Fruit fly (Drosophila melanogaster) ovary, adult (tissue): ENCODE results near the gene CG7810.

Source experiments
- CG17801 ChIP-seq: fragments of 200-800 bp; optimal IDR thresholded peaks from 2 replicates; lab custom pipeline; 2019; ENCODE audit warnings: missing biosample characterization, mild to moderate bottlenecking, missing genetic modification characterization, moderate library complexity; ENCODE audit not compliant: partially characterized antibody

Gene CG7810

DNA sequence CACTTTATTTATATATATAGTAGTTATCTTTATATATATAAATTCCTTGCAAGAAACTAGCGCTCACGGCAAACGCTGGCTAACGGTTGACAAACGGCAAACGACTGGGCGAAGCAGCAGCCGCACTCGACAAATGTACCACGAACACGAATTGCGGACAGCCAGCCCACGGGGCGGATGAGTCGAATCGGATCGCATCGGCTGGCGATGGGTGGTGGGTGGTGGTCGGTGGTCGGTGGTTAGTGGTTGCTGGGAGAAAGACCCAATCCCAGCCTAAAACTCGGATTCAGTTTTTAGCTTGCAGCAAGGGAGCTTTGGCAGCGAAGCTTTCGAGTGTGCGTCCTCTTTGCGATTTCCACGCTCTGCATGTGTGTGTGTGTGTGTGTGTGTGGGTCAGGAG lies 14.2 kb upstream of the CG7810 start, which contains the start of gene CG7781:
Gene CG7781, minus strand, starts transcription at position 260 of the 400 bp plus-strand sequence.
- TF ChIP-seq CG17801 (GFP tag; lab: Kevin White, UChicago) = no peak

DNA sequence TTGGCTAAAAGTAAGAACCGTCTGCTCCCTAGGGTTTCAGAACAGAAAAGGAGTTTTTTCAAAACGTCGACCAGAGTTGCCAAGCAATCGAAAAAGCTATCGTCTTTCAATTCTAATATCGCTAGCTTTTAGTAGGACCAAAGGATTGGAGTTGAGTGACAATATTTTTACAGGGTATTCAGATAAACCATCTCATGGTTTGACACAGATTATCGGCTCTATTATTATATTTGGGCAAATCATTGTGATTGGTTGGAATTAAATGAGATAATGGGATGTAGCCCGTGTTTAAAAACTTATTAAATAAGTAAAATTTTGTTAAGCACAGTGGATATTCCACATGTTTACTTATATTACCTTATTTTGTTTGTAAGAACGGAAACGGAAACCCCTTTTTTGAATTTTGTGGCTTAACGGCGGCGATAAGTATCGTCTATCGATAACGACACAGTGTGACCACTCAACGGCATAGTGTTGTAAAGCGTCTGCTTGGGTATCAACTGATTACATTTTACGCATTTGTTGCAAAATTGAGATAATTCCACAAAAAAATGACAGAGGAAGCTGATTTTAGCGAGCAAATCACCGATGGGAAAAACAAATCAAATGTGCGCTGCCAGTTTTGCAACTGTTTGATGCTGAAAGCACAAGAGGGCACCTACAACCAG lies 9.0 kb upstream of the CG7810 start, which contains the start of the genes mtsh and strat:
Gene mtsh, minus strand, starts transcription at position 51 of the 668 bp plus-strand sequence.
Gene strat, plus strand, starts transcription at position 471 of the 668 bp plus-strand sequence.
- TF ChIP-seq CG17801 (GFP tag; lab: Kevin White, UChicago) = peak; percentile 69

DNA sequence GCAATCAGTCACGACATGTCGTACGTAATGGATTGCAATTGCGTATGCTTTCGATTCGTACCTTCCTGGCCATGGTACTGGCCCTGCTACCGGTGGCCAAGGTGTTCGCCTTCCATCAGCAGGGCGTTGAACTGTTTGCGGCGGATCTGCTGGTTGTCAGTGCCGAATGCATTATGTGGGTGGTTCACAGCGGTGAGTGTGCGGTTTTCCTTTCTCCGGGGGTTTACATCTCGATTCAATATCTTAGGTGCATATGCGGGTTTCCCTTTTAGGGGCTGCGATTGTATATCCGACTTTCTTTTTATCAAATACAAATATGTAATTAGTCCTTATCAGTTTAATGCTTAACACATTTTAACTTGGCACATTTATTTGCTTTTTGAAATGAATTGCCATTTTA lies 746 bp upstream of the CG7810 start:
- TF ChIP-seq CG17801 (GFP tag; lab: Kevin White, UChicago) = no peak

DNA sequence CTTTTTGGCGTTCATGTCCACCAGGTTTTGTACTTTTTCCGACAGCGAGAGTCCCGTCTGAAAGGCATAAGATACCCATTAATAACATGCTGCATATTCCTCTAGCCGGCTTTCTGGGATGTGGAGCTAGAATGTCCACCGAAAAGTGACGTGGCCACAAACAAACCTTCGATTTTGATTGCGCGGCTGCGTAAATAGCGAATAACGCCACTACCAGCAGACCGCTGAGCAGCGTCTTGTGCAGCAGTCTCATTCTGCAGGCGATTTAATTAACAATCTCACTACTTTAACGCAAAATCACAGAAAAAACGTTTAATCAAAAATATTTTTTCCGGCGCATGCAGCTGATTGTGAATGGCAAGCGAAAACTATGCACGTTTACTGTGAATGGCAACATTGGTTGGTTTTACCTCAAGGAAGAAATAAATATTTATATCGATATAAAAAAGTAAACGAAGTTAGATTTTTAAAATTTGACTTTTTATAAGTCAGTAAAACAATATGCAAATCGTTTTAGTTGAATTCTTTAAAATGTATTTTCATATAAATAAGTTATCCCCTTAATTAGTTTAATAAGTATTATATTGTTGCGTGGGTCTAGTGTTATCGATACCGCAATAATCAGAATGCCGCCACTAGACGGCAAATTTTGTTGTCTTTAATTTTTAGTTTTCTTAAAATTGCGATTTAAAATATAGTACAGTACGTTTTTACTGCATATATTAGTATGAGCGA lies 3.0 kb downstream of the CG7810 start, which contains the start of the genes Ostgamma and Mettl14:
Gene Ostgamma, minus strand, starts transcription at position 376 of the 735 bp plus-strand sequence.
Gene Mettl14, plus strand, starts transcription at position 611 of the 735 bp plus-strand sequence.
- TF ChIP-seq CG17801 (GFP tag; lab: Kevin White, UChicago) = peak; percentile 24

DNA sequence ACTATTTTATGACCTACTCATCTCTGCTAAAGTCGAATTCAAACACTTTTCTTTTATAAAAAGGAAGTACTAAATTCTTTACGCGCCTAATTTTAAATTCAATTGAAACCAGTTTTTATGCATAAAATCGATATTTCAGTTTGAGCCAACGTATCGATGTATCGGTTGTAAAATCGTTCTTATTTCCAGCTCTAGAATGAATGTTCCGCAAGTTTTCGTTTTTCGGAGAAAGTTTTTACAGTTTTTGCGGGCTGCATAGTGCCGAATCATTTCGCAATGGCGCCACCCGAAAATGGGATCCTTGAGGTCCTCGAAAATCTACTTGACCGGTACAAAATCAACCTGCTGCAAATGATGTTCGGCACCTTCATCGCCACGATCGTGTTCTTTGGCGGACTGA lies 5.6 kb downstream of the CG7810 start, which contains the start of gene CG7840:
Gene CG7840, plus strand, starts transcription at position 178 of the 400 bp plus-strand sequence.
- TF ChIP-seq CG17801 (GFP tag; lab: Kevin White, UChicago) = peak; percentile 33

DNA sequence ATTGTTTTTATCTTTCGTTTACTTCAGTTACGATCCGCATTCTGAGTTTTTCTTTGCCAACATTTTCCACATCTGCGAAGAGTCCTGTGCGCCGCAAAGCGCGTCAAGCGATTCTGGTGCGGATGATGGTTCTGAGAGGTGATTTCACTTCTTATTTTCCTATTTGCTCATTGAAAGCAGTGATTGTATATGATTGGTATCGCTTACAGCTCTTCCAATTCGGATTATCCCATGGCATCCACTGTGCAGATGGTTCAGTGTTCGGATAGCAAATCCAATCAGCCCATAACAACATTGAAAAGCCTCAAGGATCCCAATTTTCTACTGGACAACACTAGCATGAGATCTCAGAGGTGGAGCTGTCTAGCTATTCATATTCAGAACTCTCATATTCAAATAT lies 6.4 kb downstream of the CG7810 start:
- TF ChIP-seq CG17801 (GFP tag; lab: Kevin White, UChicago) = no peak

DNA sequence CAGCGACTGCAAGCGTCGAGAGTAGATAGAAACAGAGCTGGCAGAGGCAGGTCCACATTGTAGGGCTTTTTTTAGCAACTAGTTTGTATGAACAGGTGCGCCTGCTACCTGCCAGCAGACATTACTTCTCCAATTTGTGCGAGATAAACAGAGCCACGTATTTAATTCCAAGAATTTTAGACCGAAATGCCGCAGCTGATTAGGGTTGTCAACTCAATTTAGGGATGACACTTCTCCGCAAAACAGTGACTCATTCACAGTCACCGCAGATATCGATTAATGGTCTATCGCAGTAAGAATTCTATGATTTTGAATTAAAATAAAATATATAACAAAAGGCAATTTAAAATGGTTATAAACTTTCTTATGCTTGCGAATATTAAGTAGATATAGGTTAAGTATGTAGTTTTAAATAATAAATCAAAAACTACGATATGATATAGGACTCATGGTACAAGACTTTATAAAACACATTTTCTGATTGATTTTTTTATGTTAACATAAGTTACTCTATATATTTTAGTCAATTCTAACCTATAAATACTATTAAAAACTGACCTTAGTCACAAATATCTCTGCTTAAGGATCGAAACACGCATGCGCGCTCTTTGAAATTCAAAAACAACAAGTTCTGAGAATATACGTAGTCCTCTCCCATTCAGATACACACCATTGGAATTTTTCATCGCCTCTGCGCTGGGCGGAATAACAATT lies 8.1 kb downstream of the CG7810 start, which contains the start of the genes wol and Scgalpha:
Gene wol, minus strand, starts transcription at position 220 of the 714 bp plus-strand sequence.
Gene Scgalpha, plus strand, starts transcription at position 664 of the 714 bp plus-strand sequence.
- no peak for TF ChIP-seq CG17801 (GFP tag; lab: Kevin White, UChicago)

DNA sequence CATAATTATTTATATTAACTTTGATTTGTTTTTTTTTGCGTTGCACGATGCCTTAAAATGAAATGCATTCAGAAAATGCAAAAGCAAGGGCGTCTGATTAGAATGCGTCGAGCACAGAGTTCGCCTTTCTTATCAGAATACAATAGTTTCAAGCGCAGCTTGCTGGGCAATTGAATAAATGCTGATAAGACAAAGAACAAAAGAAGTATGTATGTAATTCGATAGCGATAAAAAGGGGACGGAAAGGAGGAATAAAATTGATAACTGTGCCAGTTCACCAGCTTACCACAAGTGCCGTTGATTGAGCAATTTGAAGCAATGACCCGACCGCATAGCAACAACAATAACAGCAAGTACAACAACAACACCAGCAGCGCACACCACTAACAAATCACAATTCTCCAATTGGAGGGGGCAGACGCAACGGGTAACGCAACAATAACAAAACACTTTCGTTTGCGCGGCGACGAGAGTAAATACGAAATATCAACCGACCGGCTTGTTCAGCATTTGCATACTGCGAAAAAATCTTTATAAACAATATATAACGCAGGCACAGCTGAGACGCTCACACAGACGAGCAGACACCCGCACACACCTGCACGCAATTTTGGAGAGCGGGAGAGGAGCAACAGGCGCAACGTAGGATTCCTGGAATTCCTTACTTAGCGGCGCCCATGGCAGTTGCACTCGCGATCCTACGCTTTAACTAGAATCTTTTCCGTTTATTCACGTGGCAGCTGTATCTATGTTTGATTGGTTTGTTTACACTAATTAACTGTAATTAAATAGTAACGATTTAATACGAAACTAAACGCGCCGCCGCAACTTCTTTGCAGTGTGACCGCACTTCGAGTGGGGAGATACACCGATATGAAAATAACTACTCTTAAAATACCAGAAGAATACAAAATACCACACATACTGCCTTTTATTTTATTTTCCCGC lies 10.5 kb downstream of the CG7810 start, which contains the start of gene Btk:
Gene Btk, minus strand, starts transcription at position 860 of the 948 bp plus-strand sequence.
- no peak for TF ChIP-seq CG17801 (GFP tag; lab: Kevin White, UChicago)

DNA sequence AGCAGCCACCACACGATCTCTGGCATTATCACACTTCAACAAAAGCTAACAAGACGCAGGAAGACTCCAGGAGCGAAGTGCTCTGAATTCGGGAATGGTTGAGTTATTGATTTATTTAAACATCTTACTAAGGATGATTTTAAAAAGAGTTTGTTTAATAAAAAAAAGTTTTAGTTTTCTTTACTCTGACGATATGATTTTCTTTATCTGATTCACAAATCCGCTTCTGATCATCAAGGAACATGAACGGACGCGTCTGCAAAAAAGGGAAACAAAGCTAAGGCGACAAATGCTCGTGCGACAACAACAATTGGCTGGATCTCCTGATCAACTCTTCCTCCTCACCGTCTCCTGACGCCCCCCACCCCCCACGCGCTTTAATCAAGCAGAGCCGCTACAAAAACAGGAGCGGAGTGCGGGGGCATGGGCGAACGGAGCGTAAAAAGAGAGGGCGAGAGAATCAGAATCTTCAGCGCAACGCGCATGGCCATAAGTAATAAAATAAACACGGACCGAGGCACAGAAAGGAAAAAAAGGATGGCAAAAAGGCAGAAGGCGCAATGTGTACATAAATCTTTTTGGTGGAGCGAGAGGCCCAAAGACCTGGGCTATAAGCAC lies 11.7 kb downstream of the CG7810 start:
- peak; percentile 52 for TF ChIP-seq CG17801 (GFP tag; lab: Kevin White, UChicago)

DNA sequence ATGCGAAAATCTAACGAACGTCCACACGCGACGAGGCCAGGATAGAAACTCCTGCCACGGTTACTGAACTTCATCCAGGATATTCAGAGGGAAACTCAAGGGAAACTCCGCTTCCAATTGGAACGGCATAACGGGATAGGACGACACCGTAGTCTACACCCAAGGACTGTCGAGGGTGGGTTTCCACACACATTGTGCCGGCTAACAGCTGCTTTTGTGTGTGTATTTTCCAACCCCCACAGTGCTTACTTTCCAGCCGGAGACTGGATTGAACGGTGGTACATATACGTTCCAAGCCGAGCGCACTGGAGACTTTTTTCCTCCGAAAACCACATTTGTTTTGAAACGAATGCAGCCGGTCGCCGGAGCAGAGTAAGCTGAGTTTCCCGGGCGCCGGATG lies 13.9 kb downstream of the CG7810 start:
- TF ChIP-seq CG17801 (GFP tag; lab: Kevin White, UChicago) = no peak

DNA sequence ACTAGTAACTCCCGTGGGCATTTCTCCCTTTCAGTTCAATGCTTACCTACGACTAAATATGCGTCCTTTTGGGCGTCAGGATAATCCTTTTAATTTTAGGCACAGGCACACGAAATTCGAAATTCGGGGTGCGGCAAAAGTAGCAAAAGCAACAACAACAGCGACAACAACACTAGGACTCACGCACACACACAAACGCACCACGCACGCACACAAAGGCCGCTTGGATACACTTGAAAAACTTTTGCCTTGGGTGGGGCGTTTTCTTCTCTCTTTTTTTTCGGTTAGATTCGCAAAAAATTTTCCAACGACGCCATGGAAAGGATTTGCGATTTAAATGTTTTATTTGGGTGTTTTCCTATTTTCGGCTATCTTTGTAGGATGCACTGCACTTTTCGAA lies 14.6 kb downstream of the CG7810 start:
- TF ChIP-seq CG17801 (GFP tag; lab: Kevin White, UChicago) = no peak

DNA sequence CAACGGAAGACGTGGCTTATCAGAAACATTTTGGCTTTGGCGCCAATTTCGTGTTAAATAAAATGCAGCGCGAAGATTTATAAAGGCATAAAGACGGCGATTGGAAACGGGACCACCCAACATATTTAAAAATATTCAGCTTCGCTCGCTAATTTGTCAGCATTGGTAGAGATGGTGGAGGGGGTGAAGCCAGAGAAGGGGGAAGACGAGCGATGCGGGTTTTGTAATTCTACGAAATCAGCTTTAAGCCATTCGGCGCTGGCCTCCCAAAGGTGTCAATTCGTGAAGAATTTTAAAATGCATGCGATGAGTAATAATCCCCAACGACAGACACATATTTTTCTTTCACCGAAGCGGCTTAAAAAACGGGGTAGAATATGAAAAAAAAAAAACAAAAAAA lies 17.0 kb downstream of the CG7810 start:
- no peak for TF ChIP-seq CG17801 (GFP tag; lab: Kevin White, UChicago)

DNA sequence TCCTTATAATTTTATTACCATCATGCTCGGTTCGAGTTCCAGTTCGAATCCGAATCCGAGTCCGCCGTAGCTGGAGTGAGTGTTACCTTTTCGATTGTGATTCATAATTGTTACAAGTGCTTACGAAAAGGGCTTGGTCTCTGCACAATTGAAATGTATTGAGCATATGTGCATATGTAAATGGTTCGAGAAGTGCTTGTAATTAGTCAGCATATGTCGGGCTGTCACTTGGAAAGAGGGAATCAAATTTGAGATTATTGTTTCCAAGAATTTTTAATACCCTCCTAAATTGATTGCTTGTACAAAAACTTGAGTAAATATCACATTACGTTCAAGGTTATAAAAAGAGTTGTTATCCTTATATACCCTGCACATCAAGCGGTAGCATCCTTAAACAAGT lies 17.5 kb downstream of the CG7810 start:
- no peak for TF ChIP-seq CG17801 (GFP tag; lab: Kevin White, UChicago)
